Fruit fly (Drosophila melanogaster) whole organism, embryonic: ENCODE data around the gene pim.

Experiments used
- ATbp ChIP-seq: fragments of 200-800 bp; sonication (Bioruptor generic); optimal IDR thresholded peaks from 2 replicates; lab custom pipeline; 2017; ENCODE audit warnings: missing biosample characterization, mild to moderate bottlenecking, missing genetic modification characterization, missing genetic modification reagents
- Adf1 ChIP-seq: fragments of 200-800 bp; sonication (Bioruptor generic); IDR thresholded peaks from 2 replicates; pipeline ENCODE4 v1.3.6; 2022; ENCODE audit warnings: missing biosample characterization, missing genetic modification characterization
- B-H1 ChIP-seq: fragments of 200-800 bp; sonication (Bioruptor generic); IDR thresholded peaks from 3 replicates; pipeline ENCODE4 v1.3.6; 2022; ENCODE audit warnings: missing biosample characterization, missing genetic modification characterization
- CG10147 ChIP-seq: fragments of 200-800 bp; sonication (Bioruptor generic); optimal IDR thresholded peaks from 2 replicates; lab custom pipeline; 2019; ENCODE audit warnings: missing biosample characterization, mild to moderate bottlenecking, missing genetic modification characterization, moderate library complexity
- CG10431 ChIP-seq: fragments of 200-800 bp; sonication (Bioruptor generic); optimal IDR thresholded peaks from 3 replicates; lab custom pipeline; 2018; ENCODE audit warnings: missing biosample characterization, mild to moderate bottlenecking, missing genetic modification characterization
- CG11723 ChIP-seq: fragments of 200-800 bp; sonication (Bioruptor generic); optimal IDR thresholded peaks from 2 replicates; lab custom pipeline; 2017; ENCODE audit warnings: missing biosample characterization, mild to moderate bottlenecking, missing genetic modification characterization
- CG14014 ChIP-seq: fragments of 200-800 bp; sonication (Bioruptor generic); IDR thresholded peaks from 2 replicates; pipeline ENCODE4 v1.3.6; 2022; ENCODE audit warnings: missing biosample characterization, missing genetic modification characterization
- CG14710 ChIP-seq: fragments of 200-800 bp; sonication (Bioruptor generic); optimal IDR thresholded peaks from 3 replicates; lab custom pipeline; 2019; ENCODE audit warnings: missing biosample characterization, mild to moderate bottlenecking, missing genetic modification characterization, moderate library complexity
- CG15696 ChIP-seq: fragments of 200-800 bp; sonication (Bioruptor generic); optimal IDR thresholded peaks from 2 replicates; lab custom pipeline; 2019; ENCODE audit warnings: missing biosample characterization, mild to moderate bottlenecking, missing genetic modification characterization, moderate library complexity
- CG1792 ChIP-seq: fragments of 200-800 bp; sonication (Bioruptor generic); optimal IDR thresholded peaks from 2 replicates; lab custom pipeline; 2016; ENCODE audit warnings: missing biosample characterization, missing genetic modification characterization
- CG18476 ChIP-seq: fragments of 200-800 bp; sonication (Bioruptor generic); optimal IDR thresholded peaks from 2 replicates; lab custom pipeline; 2016; ENCODE audit warnings: missing biosample characterization, mild to moderate bottlenecking, missing genetic modification characterization
- CG33213 ChIP-seq: fragments of 200-800 bp; sonication (Bioruptor generic); optimal IDR thresholded peaks from 3 replicates; lab custom pipeline; 2016; ENCODE audit warnings: missing biosample characterization, missing genetic modification characterization
- CG3838 ChIP-seq: fragments of 200-800 bp; sonication (Bioruptor generic); optimal IDR thresholded peaks from 3 replicates; lab custom pipeline; 2016; ENCODE audit warnings: missing biosample characterization, missing genetic modification characterization
- CG3847 ChIP-seq: fragments of 200-800 bp; sonication (Bioruptor generic); IDR thresholded peaks from 2 replicates; pipeline ENCODE4 v1.3.6; 2022; ENCODE audit warnings: missing biosample characterization, missing genetic modification characterization
- CG43689 ChIP-seq: fragments of 200-800 bp; sonication (Bioruptor generic); IDR thresholded peaks from 2 replicates; pipeline ENCODE4 v1.3.6; 2022; ENCODE audit warnings: missing biosample characterization, missing genetic modification characterization
- CG4707 ChIP-seq: fragments of 200-800 bp; sonication (Bioruptor generic); optimal IDR thresholded peaks from 2 replicates; lab custom pipeline; 2018; ENCODE audit warnings: missing biosample characterization, mild to moderate bottlenecking, missing genetic modification characterization, moderate library complexity
- CG4854 ChIP-seq: fragments of 200-800 bp; sonication (Bioruptor generic); optimal IDR thresholded peaks from 2 replicates; lab custom pipeline; 2016; ENCODE audit warnings: missing biosample characterization, missing genetic modification characterization, inconsistent platforms
- CG6272 ChIP-seq: fragments of 200-800 bp; sonication (Bioruptor generic); IDR thresholded peaks from 2 replicates; pipeline ENCODE4 v1.3.6; 2022; ENCODE audit warnings: missing biosample characterization, missing genetic modification characterization
- CG7372 ChIP-seq: fragments of 200-800 bp; sonication (Bioruptor generic); IDR thresholded peaks from 2 replicates; pipeline ENCODE4 v1.3.6; 2022; ENCODE audit warnings: missing biosample characterization, missing genetic modification characterization
- CG7745 ChIP-seq: fragments of 200-800 bp; sonication (Bioruptor generic); optimal IDR thresholded peaks from 2 replicates; lab custom pipeline; 2018; ENCODE audit warnings: missing biosample characterization, mild to moderate bottlenecking, missing genetic modification characterization, moderate library complexity
- CG7928 ChIP-seq: fragments of 200-800 bp; sonication (Bioruptor generic); optimal IDR thresholded peaks from 2 replicates; lab custom pipeline; 2017; ENCODE audit warnings: missing biosample characterization, mild to moderate bottlenecking, missing genetic modification characterization
- CG8089 ChIP-seq: fragments of 200-800 bp; sonication (Bioruptor generic); optimal IDR thresholded peaks from 3 replicates; lab custom pipeline; 2016; ENCODE audit warnings: missing biosample characterization, missing genetic modification characterization
- CG8281 ChIP-seq: fragments of 200-800 bp; sonication (Bioruptor generic); optimal IDR thresholded peaks from 2 replicates; lab custom pipeline; 2018; ENCODE audit warnings: missing biosample characterization, mild to moderate bottlenecking, missing genetic modification characterization, moderate library complexity
- CG9932 ChIP-seq: fragments of 200-800 bp; sonication (Bioruptor generic); IDR thresholded peaks from 2 replicates; pipeline ENCODE4 v1.3.6; 2022; ENCODE audit warnings: missing biosample characterization, missing genetic modification characterization
- CrebB ChIP-seq: fragments of 200-800 bp; sonication (Bioruptor generic); optimal IDR thresholded peaks from 3 replicates; lab custom pipeline; 2018; ENCODE audit warnings: missing biosample characterization, mild to moderate bottlenecking, missing genetic modification characterization
- Dfd ChIP-seq, 2 experiments: fragments of >200 bp; optimal IDR thresholded peaks; 2 replicates each; lab custom pipeline; 2017; ENCODE audit warnings: missing biosample characterization in 2 of 2, missing genetic modification characterization in 2 of 2
- Dp ChIP-seq: fragments of 200-800 bp; sonication (Bioruptor generic); optimal IDR thresholded peaks from 2 replicates; lab custom pipeline; 2018; ENCODE audit warnings: missing biosample characterization, mild to moderate bottlenecking, missing genetic modification characterization, moderate library complexity
- Drgx ChIP-seq: fragments of 200-800 bp; sonication (Bioruptor generic); IDR thresholded peaks from 2 replicates; pipeline ENCODE4 v1.3.6; 2022; ENCODE audit warnings: missing biosample characterization, missing genetic modification characterization
- ERR ChIP-seq: fragments of 200-800 bp; sonication (Bioruptor generic); optimal IDR thresholded peaks from 2 replicates; lab custom pipeline; 2016; ENCODE audit warnings: missing biosample characterization, missing genetic modification characterization
- GATAe ChIP-seq: fragments of 200-800 bp; sonication (Bioruptor generic); conservative IDR thresholded peaks from 2 replicates; pipeline ENCODE4 v1.3.6; 2022; ENCODE audit warnings: missing biosample characterization, missing genetic modification characterization
- HHEX ChIP-seq: fragments of 200-800 bp; sonication (Bioruptor generic); optimal IDR thresholded peaks from 3 replicates; lab custom pipeline; 2017; ENCODE audit warnings: missing biosample characterization, mild to moderate bottlenecking, missing genetic modification characterization, missing genetic modification reagents
- Mad ChIP-seq: fragments of 200-800 bp; sonication (Bioruptor generic); optimal IDR thresholded peaks from 2 replicates; lab custom pipeline; 2016; ENCODE audit warnings: missing biosample characterization, missing genetic modification characterization
- Med ChIP-seq: fragments of 200-800 bp; sonication (Bioruptor generic); peaks from one replicate; lab custom pipeline; 2016; ENCODE audit warnings: missing biosample characterization, missing genetic modification characterization, mild to moderate bottlenecking, inconsistent platforms, moderate library complexity
- Nf-YA ChIP-seq: fragments of 200-800 bp; sonication (Bioruptor generic); IDR thresholded peaks from 2 replicates; pipeline ENCODE4 v1.3.6; 2022; ENCODE audit warnings: missing biosample characterization, missing genetic modification characterization
- Optix ChIP-seq: fragments of 200-800 bp; sonication (Bioruptor generic); IDR thresholded peaks from 3 replicates; pipeline ENCODE4 v1.3.6; 2022; ENCODE audit warnings: missing biosample characterization, missing genetic modification characterization
- PHDP ChIP-seq: fragments of 200-800 bp; sonication (Bioruptor generic); optimal IDR thresholded peaks from 3 replicates; lab custom pipeline; 2018; ENCODE audit warnings: missing biosample characterization, mild to moderate bottlenecking, missing genetic modification characterization, moderate library complexity
- crp ChIP-seq, 2 experiments: fragments of 200-800 bp; sonication (Bioruptor generic); optimal IDR thresholded peaks; 2 replicates in 1 of 2; 3 replicates in 1 of 2; lab custom pipeline; 2017; ENCODE audit warnings: missing biosample characterization in 2 of 2, missing genetic modification characterization in 2 of 2, mild to moderate bottlenecking in 1 of 2, moderate library complexity in 1 of 2
- dmrt99B ChIP-seq: fragments of 200-800 bp; sonication (Bioruptor generic); optimal IDR thresholded peaks from 2 replicates; lab custom pipeline; 2018; ENCODE audit warnings: missing biosample characterization, mild to moderate bottlenecking, missing genetic modification characterization, moderate library complexity
- en ChIP-seq: fragments of 200-800 bp; sonication (Bioruptor generic); optimal IDR thresholded peaks from 2 replicates; lab custom pipeline; 2016; ENCODE audit warnings: missing biosample characterization, missing genetic modification characterization
- fd3F ChIP-seq: fragments of 200-800 bp; sonication (Bioruptor generic); optimal IDR thresholded peaks from 2 replicates; lab custom pipeline; 2018; ENCODE audit warnings: missing biosample characterization, mild to moderate bottlenecking, missing genetic modification characterization, moderate library complexity
- hkb ChIP-seq, 2 experiments: fragments of 200-800 bp in 1 of 2; fragments of >200 bp in 1 of 2; sonication (Bioruptor generic) in 1 of 2; IDR thresholded peaks in 1 of 2; optimal IDR thresholded peaks in 1 of 2; 2 replicates each; pipeline versions ENCODE4 v1.3.6 to Lab custom; 2017 to 2022; ENCODE audit warnings: missing biosample characterization in 1 of 2, missing genetic modification characterization in 1 of 2
- inv ChIP-seq: fragments of 200-800 bp; sonication (Bioruptor generic); IDR thresholded peaks from 2 replicates; pipeline ENCODE4 v1.3.6; 2022; ENCODE audit warnings: missing biosample characterization, missing genetic modification characterization; ENCODE audit not compliant: partially characterized antibody
- kni ChIP-seq: fragments of 200-800 bp; sonication (Bioruptor generic); optimal IDR thresholded peaks from 3 replicates; lab custom pipeline; 2017; ENCODE audit warnings: mild to moderate bottlenecking, missing biosample characterization, missing genetic modification reagents, missing genetic modification characterization
- lola ChIP-seq, 3 experiments: fragments of >200 bp in 2 of 3; fragments of 200-800 bp in 1 of 3; sonication (Bioruptor generic) in 1 of 3; optimal IDR thresholded peaks; 2 replicates each; lab custom pipeline; 2017 to 2019; ENCODE audit warnings: missing biosample characterization in 3 of 3, missing genetic modification characterization in 3 of 3, mild to moderate bottlenecking in 1 of 3, moderate library complexity in 1 of 3
- org-1 ChIP-seq: fragments of 200-800 bp; sonication (Bioruptor generic); optimal IDR thresholded peaks from 2 replicates; lab custom pipeline; 2017; ENCODE audit warnings: missing biosample characterization, missing genetic modification characterization
- repo ChIP-seq: fragments of 200-800 bp; sonication (Bioruptor generic); optimal IDR thresholded peaks from 2 replicates; lab custom pipeline; 2016; ENCODE audit warnings: missing biosample characterization, missing genetic modification characterization
- shn ChIP-seq: fragments of 200-800 bp; sonication (Bioruptor generic); optimal IDR thresholded peaks from 3 replicates; lab custom pipeline; 2016; ENCODE audit warnings: missing biosample characterization, missing genetic modification characterization
- stc ChIP-seq: fragments of 200-800 bp; sonication (Bioruptor generic); IDR thresholded peaks from 2 replicates; pipeline ENCODE4 v1.3.6; 2022; ENCODE audit warnings: missing biosample characterization, missing genetic modification characterization
- tin ChIP-seq: fragments of 200-800 bp; sonication (Bioruptor generic); optimal IDR thresholded peaks from 3 replicates; lab custom pipeline; 2016; ENCODE audit warnings: missing biosample characterization, missing genetic modification characterization

Gene pim

dm6 chr2L:10408122-10408576 lies 45.4 kb downstream of the pim start, which contains the start of the genes Ip259 and RpS27A (continued):
- TF ChIP-seq fd3F (GFP tag; lab: Kevin White, UChicago) (peak; percentile 58), Nf-YA (peak; percentile 67), CG43689 (GFP tag; lab: Robert Waterston, UW) (no peak), GATAe (GFP tag; lab: Robert Waterston, UW) (no peak), CG4707 (GFP tag; lab: Kevin White, UChicago) (peak; percentile 79), hkb (optimal IDR thresholded peaks at IDR 0.05; lab: Kevin White, UChicago) (no peak), hkb (GFP tag; IDR thresholded peaks at IDR 0.05; lab: Robert Waterston, UW) (peak; percentile 68), CG4854 (GFP tag; lab: Kevin White, UChicago) (peak; percentile 57), CG9932 (GFP tag; lab: Robert Waterston, UW) (no peak), CG3838 (GFP tag; lab: Kevin White, UChicago) (no peak), Optix (peak; percentile 77; the same call in 2 of the 3 replicates), Adf1 (GFP tag; lab: Robert Waterston, UW) (peak; percentile 37), CG8281 (tag; lab: Kevin White, UChicago) (peak; percentile 47), Mad (peak; percentile 46), stc (GFP tag; lab: Robert Waterston, UW) (peak; percentile 75), CG6272 (GFP tag; lab: Robert Waterston, UW) (peak; percentile 61; the same call in 1 of the 2 replicates), CG15696 (tag; lab: Kevin White, UChicago) (peak; percentile 42), CG7928 (peak; percentile 69), HHEX (GFP tag; lab: Kevin White, UChicago) (peak; percentile 82), tin (GFP tag; lab: Kevin White, UChicago) (peak; percentile 63), CG8089 (GFP tag; lab: Kevin White, UChicago) (peak; percentile 85), CG7372 (peak; percentile 63; the same call in 1 of the 2 replicates), inv (GFP tag; lab: Robert Waterston, UW) (no peak), CG3847 (GFP tag; lab: Robert Waterston, UW) (peak; percentile 78), ATbp (GFP tag; lab: Kevin White, UChicago) (no peak), crp (GFP tag; optimal IDR thresholded peaks at IDR 0.05; lab: Kevin White, UChicago) (peak in 1 of 2 experiments; percentile 47), lola (GFP tag; optimal IDR thresholded peaks at IDR 0.05; lab: Kevin White, UChicago) (peak in 1 of 3 experiments; percentile 36), CG1792 (GFP tag; lab: Kevin White, UChicago) (peak; percentile 15), dmrt99B (tag; lab: Kevin White, UChicago) (no peak), CG14014 (GFP tag; lab: Robert Waterston, UW) (peak; percentile 65; the same call in 1 of the 2 replicates), repo (GFP tag; lab: Kevin White, UChicago) (peak; percentile 39), CG7745 (tag; lab: Kevin White, UChicago) (no peak), kni (GFP tag; lab: Kevin White, UChicago) (no peak), CG14710 (peak; percentile 73), B-H1 (GFP tag; lab: Robert Waterston, UW) (peak; percentile 47; the same call in 2 of the 3 replicates), CG10147 (GFP tag; lab: Kevin White, UChicago) (peak; percentile 66), Dfd (GFP tag; optimal IDR thresholded peaks at IDR 0.05; lab: Kevin White, UChicago) (no peak), Med (GFP tag; lab: Kevin White, UChicago) (peak; percentile 97), Drgx (GFP tag; lab: Robert Waterston, UW) (0 out of 2 replicates have a peak, but pooled peaks have one; percentile 5), CrebB (tag; lab: Kevin White, UChicago) (peak; percentile 73), CG18476 (GFP tag; lab: Kevin White, UChicago) (peak; percentile 42), ERR (GFP tag; lab: Kevin White, UChicago) (no peak), CG10431 (GFP tag; lab: Kevin White, UChicago) (peak; percentile 63), en (GFP tag; lab: Kevin White, UChicago) (peak; percentile 63), CG11723 (GFP tag; lab: Kevin White, UChicago) (peak; percentile 98), CG33213 (GFP tag; lab: Kevin White, UChicago) (peak; percentile 88), PHDP (tag; lab: Kevin White, UChicago) (peak; percentile 71), Dp (GFP tag; lab: Kevin White, UChicago) (no peak), org-1 (peak; percentile 40), shn (GFP tag; lab: Kevin White, UChicago) (peak; percentile 70)
